Fruit fly (Drosophila melanogaster) whole organism, embryonic: ENCODE results near the gene Glg1.

Source experiments
- CG10431 ChIP-seq: fragments of 200-800 bp; sonication (Bioruptor generic); optimal IDR thresholded peaks from 3 replicates; lab custom pipeline; 2018; ENCODE audit warnings: missing biosample characterization, mild to moderate bottlenecking, missing genetic modification characterization
- CG12104 ChIP-seq: fragments of 200-800 bp; sonication (Bioruptor generic); optimal IDR thresholded peaks from 3 replicates; lab custom pipeline; 2016; ENCODE audit warnings: missing biosample characterization, missing genetic modification characterization
- CG12744 ChIP-seq: fragments of 200-800 bp; sonication (Bioruptor generic); optimal IDR thresholded peaks from 2 replicates; lab custom pipeline; 2016; ENCODE audit warnings: missing biosample characterization, missing genetic modification characterization
- CG13123 ChIP-seq: fragments of 200-800 bp; sonication (Bioruptor generic); optimal IDR thresholded peaks from 2 replicates; lab custom pipeline; 2016; ENCODE audit warnings: missing biosample characterization, missing genetic modification characterization
- CG13775 ChIP-seq: fragments of 200-800 bp; sonication (Bioruptor generic); optimal IDR thresholded peaks from 3 replicates; lab custom pipeline; 2017; ENCODE audit warnings: missing biosample characterization, mild to moderate bottlenecking, missing genetic modification characterization
- CG14667 ChIP-seq: fragments of 200-800 bp; sonication (Bioruptor generic); IDR thresholded peaks from 2 replicates; pipeline ENCODE4 v1.3.6; 2022; ENCODE audit warnings: missing biosample characterization, missing genetic modification characterization
- CG14710 ChIP-seq: fragments of 200-800 bp; sonication (Bioruptor generic); optimal IDR thresholded peaks from 3 replicates; lab custom pipeline; 2019; ENCODE audit warnings: missing biosample characterization, mild to moderate bottlenecking, missing genetic modification characterization, moderate library complexity
- CG14860 ChIP-seq: fragments of 200-800 bp; sonication (Bioruptor generic); IDR thresholded peaks from 3 replicates; pipeline ENCODE4 v1.3.6; 2022; ENCODE audit warnings: missing biosample characterization, missing genetic modification characterization; ENCODE audit not compliant: partially characterized antibody
- CG17802 ChIP-seq: fragments of 200-800 bp; sonication (Bioruptor generic); optimal IDR thresholded peaks from 2 replicates; lab custom pipeline; 2018; ENCODE audit warnings: missing biosample characterization, mild to moderate bottlenecking, missing genetic modification characterization, moderate library complexity
- CG17912 ChIP-seq: fragments of 200-800 bp; sonication (Bioruptor generic); optimal IDR thresholded peaks from 2 replicates; lab custom pipeline; 2018; ENCODE audit warnings: missing biosample characterization, mild to moderate bottlenecking, missing genetic modification characterization
- CG3163 ChIP-seq: fragments of 200-800 bp; sonication (Bioruptor generic); optimal IDR thresholded peaks from 3 replicates; lab custom pipeline; 2016; ENCODE audit warnings: missing biosample characterization, missing genetic modification characterization
- CG32772 ChIP-seq: fragments of 200-800 bp; sonication (Bioruptor generic); IDR thresholded peaks from 2 replicates; pipeline ENCODE4 v1.3.6; 2022; ENCODE audit warnings: missing biosample characterization, missing genetic modification characterization
- CG3281 ChIP-seq: fragments of 200-800 bp; sonication (Bioruptor generic); optimal IDR thresholded peaks from 3 replicates; lab custom pipeline; 2017; ENCODE audit warnings: missing biosample characterization, mild to moderate bottlenecking, missing genetic modification characterization
- CG34224 ChIP-seq: fragments of 200-800 bp; sonication (Bioruptor generic); IDR thresholded peaks from 3 replicates; pipeline ENCODE4 v1.3.6; 2022; ENCODE audit warnings: missing biosample characterization, missing genetic modification characterization; ENCODE audit not compliant: partially characterized antibody
- CG34422 ChIP-seq: fragments of 200-800 bp; sonication (Bioruptor generic); IDR thresholded peaks from 3 replicates; pipeline ENCODE4 v1.3.6; 2022; ENCODE audit warnings: missing biosample characterization, missing genetic modification characterization
- CG4282 ChIP-seq: fragments of 200-800 bp; sonication (Bioruptor generic); optimal IDR thresholded peaks from 2 replicates; lab custom pipeline; 2016; ENCODE audit warnings: missing biosample characterization, missing genetic modification characterization
- CG9609 ChIP-seq: fragments of 200-800 bp; sonication (Bioruptor generic); optimal IDR thresholded peaks from 3 replicates; lab custom pipeline; 2016; ENCODE audit warnings: missing biosample characterization, missing genetic modification characterization
- CG9817 ChIP-seq: fragments of 200-800 bp; sonication (Bioruptor generic); optimal IDR thresholded peaks from 2 replicates; lab custom pipeline; 2018; ENCODE audit warnings: missing biosample characterization, mild to moderate bottlenecking, missing genetic modification characterization, moderate library complexity
- CG9876 ChIP-seq: fragments of 200-800 bp; sonication (Bioruptor generic); optimal IDR thresholded peaks from 2 replicates; lab custom pipeline; 2016; ENCODE audit warnings: missing biosample characterization, missing genetic modification characterization
- Camta ChIP-seq: fragments of 200-800 bp; sonication (Bioruptor generic); optimal IDR thresholded peaks from 2 replicates; lab custom pipeline; 2016; ENCODE audit warnings: missing biosample characterization, missing genetic modification characterization
- CkIIα-i1 ChIP-seq: fragments of 200-800 bp; sonication (Bioruptor generic); IDR thresholded peaks from 2 replicates; pipeline ENCODE4 v1.3.6; 2022; ENCODE audit warnings: missing biosample characterization, missing genetic modification characterization
- CoRest ChIP-seq: fragments of 200-800 bp; sonication (Bioruptor generic); optimal IDR thresholded peaks from 3 replicates; lab custom pipeline; 2018; ENCODE audit warnings: missing biosample characterization, mild to moderate bottlenecking, missing genetic modification characterization, moderate library complexity
- D ChIP-seq, 2 experiments: fragments of 200-800 bp in 1 of 2; fragments of >200 bp in 1 of 2; sonication (Bioruptor generic) in 1 of 2; optimal IDR thresholded peaks; 2 replicates in 1 of 2; 3 replicates in 1 of 2; lab custom pipeline; 2017; ENCODE audit warnings: mild to moderate bottlenecking in 1 of 2, missing biosample characterization in 1 of 2, missing genetic modification characterization in 1 of 2, missing genetic modification reagents in 1 of 2
- Deaf1 ChIP-seq: fragments of 200-800 bp; optimal IDR thresholded peaks from 3 replicates; lab custom pipeline; 2019; ENCODE audit warnings: missing biosample characterization, mild to moderate bottlenecking, missing genetic modification characterization, moderate library complexity
- Doc3 ChIP-seq: fragments of 200-800 bp; sonication (Bioruptor generic); IDR thresholded peaks from 3 replicates; pipeline ENCODE4 v1.3.6; 2022; ENCODE audit warnings: missing biosample characterization, missing genetic modification characterization; ENCODE audit not compliant: partially characterized antibody
- Dref ChIP-seq: fragments of 200-800 bp; sonication (Bioruptor generic); IDR thresholded peaks from 2 replicates; pipeline ENCODE4 v1.3.6; 2022; ENCODE audit warnings: missing biosample characterization, missing genetic modification characterization
- H15 ChIP-seq: fragments of 200-800 bp; sonication (Bioruptor generic); IDR thresholded peaks from 3 replicates; pipeline ENCODE4 v1.3.6; 2022; ENCODE audit warnings: missing biosample characterization, missing genetic modification characterization
- Hmx ChIP-seq: fragments of 200-800 bp; sonication (Bioruptor generic); optimal IDR thresholded peaks from 2 replicates; lab custom pipeline; 2016; ENCODE audit warnings: missing biosample characterization, missing genetic modification characterization
- Hr3 ChIP-seq: fragments of 200-800 bp; sonication (Bioruptor generic); optimal IDR thresholded peaks from 3 replicates; lab custom pipeline; 2016; ENCODE audit warnings: missing biosample characterization, missing genetic modification characterization
- Hsf ChIP-seq: fragments of 200-800 bp; sonication (Bioruptor generic); optimal IDR thresholded peaks from 3 replicates; lab custom pipeline; 2016; ENCODE audit warnings: missing biosample characterization, missing genetic modification characterization
- Lim3 ChIP-seq: fragments of 200-800 bp; sonication (Bioruptor generic); IDR thresholded peaks from 2 replicates; pipeline ENCODE4 v1.3.6; 2022; ENCODE audit warnings: missing biosample characterization, missing genetic modification characterization
- Myb ChIP-seq: fragments of 200-800 bp; sonication (Bioruptor generic); optimal IDR thresholded peaks from 2 replicates; lab custom pipeline; 2016; ENCODE audit warnings: missing biosample characterization, missing genetic modification characterization
- Neu2 ChIP-seq: fragments of 200-800 bp; sonication (Bioruptor generic); optimal IDR thresholded peaks from 3 replicates; lab custom pipeline; 2016; ENCODE audit warnings: missing biosample characterization, missing genetic modification characterization, borderline replicate concordance
- Opbp ChIP-seq: fragments of 200-800 bp; sonication (Bioruptor generic); IDR thresholded peaks from 3 replicates; pipeline ENCODE4 v1.3.6; 2022; ENCODE audit warnings: missing biosample characterization, missing genetic modification characterization; ENCODE audit not compliant: partially characterized antibody
- ab ChIP-seq: fragments of 200-800 bp; sonication (Bioruptor generic); optimal IDR thresholded peaks from 2 replicates; lab custom pipeline; 2016; ENCODE audit warnings: missing biosample characterization, missing genetic modification characterization
- ato ChIP-seq: fragments of 200-800 bp; sonication (Bioruptor generic); IDR thresholded peaks from 2 replicates; pipeline ENCODE4 v1.3.6; 2022; ENCODE audit warnings: missing biosample characterization, missing genetic modification characterization; ENCODE audit not compliant: partially characterized antibody
- corto ChIP-seq: fragments of 200-800 bp; sonication (Bioruptor generic); optimal IDR thresholded peaks from 2 replicates; lab custom pipeline; 2016; ENCODE audit warnings: missing biosample characterization, mild to moderate bottlenecking, missing genetic modification characterization, moderate library complexity
- esg ChIP-seq: fragments of 200-800 bp; sonication (Bioruptor generic); conservative IDR thresholded peaks from 2 replicates; pipeline ENCODE4 v1.3.6; 2022; ENCODE audit warnings: missing biosample characterization, missing genetic modification characterization
- ewg ChIP-seq: fragments of 200-800 bp; sonication (Bioruptor generic); optimal IDR thresholded peaks from 3 replicates; lab custom pipeline; 2017; ENCODE audit warnings: mild to moderate bottlenecking, missing biosample characterization, missing genetic modification reagents, missing genetic modification characterization
- fd3F ChIP-seq: fragments of 200-800 bp; sonication (Bioruptor generic); optimal IDR thresholded peaks from 2 replicates; lab custom pipeline; 2018; ENCODE audit warnings: missing biosample characterization, mild to moderate bottlenecking, missing genetic modification characterization, moderate library complexity
- fu2 ChIP-seq: fragments of 200-800 bp; sonication (Bioruptor generic); optimal IDR thresholded peaks from 2 replicates; lab custom pipeline; 2016; ENCODE audit warnings: missing biosample characterization, missing genetic modification characterization
- gsb-n ChIP-seq: fragments of 200-800 bp; sonication (Bioruptor generic); optimal IDR thresholded peaks from 3 replicates; lab custom pipeline; 2018; ENCODE audit warnings: missing biosample characterization, mild to moderate bottlenecking, missing genetic modification characterization
- knrl ChIP-seq: fragments of 200-800 bp; sonication (Bioruptor generic); IDR thresholded peaks from 3 replicates; pipeline ENCODE4 v1.3.6; 2022; ENCODE audit warnings: missing biosample characterization, missing genetic modification characterization; ENCODE audit not compliant: partially characterized antibody
- lab ChIP-seq: fragments of 200-800 bp; sonication (Bioruptor generic); optimal IDR thresholded peaks from 3 replicates; lab custom pipeline; 2017; ENCODE audit warnings: missing biosample characterization, missing genetic modification characterization, mild to moderate bottlenecking, moderate library complexity, missing genetic modification reagents
- lilli ChIP-seq: fragments of 200-800 bp; sonication (Bioruptor generic); optimal IDR thresholded peaks from 3 replicates; lab custom pipeline; 2016; ENCODE audit warnings: missing biosample characterization, missing genetic modification characterization
- mirr ChIP-seq: fragments of 200-800 bp; sonication (Bioruptor generic); optimal IDR thresholded peaks from 3 replicates; lab custom pipeline; 2018; ENCODE audit warnings: missing biosample characterization, mild to moderate bottlenecking, missing genetic modification characterization
- onecut ChIP-seq: fragments of 200-800 bp; sonication (Bioruptor generic); IDR thresholded peaks from 2 replicates; pipeline ENCODE4 v1.3.6; 2022; ENCODE audit warnings: missing biosample characterization, missing genetic modification characterization
- salm ChIP-seq: fragments of 200-800 bp; sonication (Bioruptor generic); optimal IDR thresholded peaks from 2 replicates; lab custom pipeline; 2018; ENCODE audit warnings: missing biosample characterization, mild to moderate bottlenecking, missing genetic modification characterization
- so ChIP-seq: fragments of 200-800 bp; sonication (Bioruptor generic); IDR thresholded peaks from 3 replicates; pipeline ENCODE4 v1.3.6; 2022; ENCODE audit warnings: missing biosample characterization, missing genetic modification characterization
- tio ChIP-seq: fragments of 200-800 bp; sonication (Bioruptor generic); optimal IDR thresholded peaks from 2 replicates; lab custom pipeline; 2017; ENCODE audit warnings: missing biosample characterization, missing genetic modification characterization, inconsistent platforms

Gene Glg1

dm6 chr3L:21516716-21517266 lies 9.5 kb upstream of the Glg1 start (continued):
- no peak for TF ChIP-seq Deaf1 (tag; lab: Kevin White, UChicago)
- TF ChIP-seq CG14710 (tag; lab: Kevin White, UChicago): peak; percentile 62
- TF ChIP-seq CG9876: no peak
- TF ChIP-seq CG10431 (GFP tag; lab: Kevin White, UChicago): peak; percentile 85
- peak; percentile 36 for TF ChIP-seq Hsf (GFP tag; lab: Kevin White, UChicago)
- no peak for TF ChIP-seq fu2 (GFP tag; lab: Kevin White, UChicago)
- TF ChIP-seq CG3163 (GFP tag; lab: Kevin White, UChicago): no peak
- no peak for TF ChIP-seq knrl (GFP tag; lab: Robert Waterston, UW)
- no peak; the same call in 2 of the 3 replicates for TF ChIP-seq CG34422 (GFP tag; lab: Robert Waterston, UW)
- TF ChIP-seq Hr3 (GFP tag; lab: Kevin White, UChicago): no peak
- no peak for TF ChIP-seq ato (GFP tag; lab: Robert Waterston, UW)
- TF ChIP-seq CG14667 (GFP tag; lab: Robert Waterston, UW): no peak
- TF ChIP-seq CG32772 (GFP tag; lab: Robert Waterston, UW): no peak
- TF ChIP-seq Opbp (GFP tag; lab: Robert Waterston, UW): no peak
- peak; percentile 14 for TF ChIP-seq CG9609 (GFP tag; lab: Kevin White, UChicago)
- no peak for TF ChIP-seq Lim3 (GFP tag; lab: Robert Waterston, UW)
- TF ChIP-seq lab (GFP tag; lab: Kevin White, UChicago): no peak
- TF ChIP-seq ab (GFP tag; lab: Kevin White, UChicago): no peak
- no peak for TF ChIP-seq esg (GFP tag; lab: Robert Waterston, UW)
- TF ChIP-seq CG12744 (GFP tag; lab: Kevin White, UChicago): no peak
- TF ChIP-seq CG13123 (GFP tag; lab: Kevin White, UChicago): no peak
- no peak for TF ChIP-seq D (optimal IDR thresholded peaks at IDR 0.05; lab: Kevin White, UChicago)
- peak; percentile 19 for TF ChIP-seq D (GFP tag; optimal IDR thresholded peaks at IDR 0.05; lab: Kevin White, UChicago)
- no peak for TF ChIP-seq tio
- no peak for TF ChIP-seq CG14860
- no peak for TF ChIP-seq Neu2 (GFP tag; lab: Kevin White, UChicago)
- TF ChIP-seq CG9817 (tag; lab: Kevin White, UChicago): no peak
- peak; percentile 27 for TF ChIP-seq CG3281
- peak; percentile 10; the same call in 1 of the 3 replicates for TF ChIP-seq CG34224 (GFP tag; lab: Robert Waterston, UW)
- TF ChIP-seq gsb-n (tag; lab: Kevin White, UChicago): peak; percentile 38
- no peak for TF ChIP-seq salm (tag; lab: Kevin White, UChicago)
- TF ChIP-seq Camta (GFP tag; lab: Kevin White, UChicago): peak; percentile 27
- TF ChIP-seq CG4282 (GFP tag; lab: Kevin White, UChicago): no peak
- TF ChIP-seq fd3F (GFP tag; lab: Kevin White, UChicago): no peak
- TF ChIP-seq CoRest (tag; lab: Kevin White, UChicago): peak; percentile 36
- no peak for TF ChIP-seq ewg (GFP tag; lab: Kevin White, UChicago)
- no peak for TF ChIP-seq Hmx (GFP tag; lab: Kevin White, UChicago)
- peak; percentile 5 for TF ChIP-seq CG13775 (GFP tag; lab: Kevin White, UChicago)
- TF ChIP-seq Myb (GFP tag; lab: Kevin White, UChicago): peak; percentile 28
- TF ChIP-seq so (GFP tag; lab: Robert Waterston, UW): no peak
- no peak for TF ChIP-seq onecut (GFP tag; lab: Robert Waterston, UW)
- no peak for TF ChIP-seq Doc3 (GFP tag; lab: Robert Waterston, UW)
- no peak for TF ChIP-seq H15 (GFP tag; lab: Robert Waterston, UW)
- no peak for TF ChIP-seq CkIIα-i1
- TF ChIP-seq CG17802 (tag; lab: Kevin White, UChicago): peak; percentile 29
- TF ChIP-seq CG17912 (GFP tag; lab: Kevin White, UChicago): no peak
- no peak for TF ChIP-seq CG12104 (GFP tag; lab: Kevin White, UChicago)
- no peak for TF ChIP-seq mirr (GFP tag; lab: Kevin White, UChicago)
- TF ChIP-seq corto: no peak
- 0 out of 2 replicates have a peak, but pooled peaks have one; percentile 10 for TF ChIP-seq Dref (GFP tag; lab: Robert Waterston, UW)
- TF ChIP-seq lilli (GFP tag; lab: Kevin White, UChicago): peak; percentile 38
